Worm (Caenorhabditis elegans): ENCODE measurements around the gene itm-2.

- no peak for TF ChIP-seq lin-39 (tag; optimal IDR thresholded peaks at IDR 0.05)
- TF ChIP-seq unc-62 (GFP tag; optimal IDR thresholded peaks at IDR 0.05 in 1 of 2): no peak
- TF ChIP-seq unc-62 (tag; optimal IDR thresholded peaks at IDR 0.05): no peak
- no peak for TF ChIP-seq nhr-237 (tag; optimal IDR thresholded peaks at IDR 0.05)
- TF ChIP-seq snpc-4 (tag; optimal IDR thresholded peaks at IDR 0.05): no peak
- TF ChIP-seq F49E8.2 (tag; optimal IDR thresholded peaks at IDR 0.05; ENCODE audit: borderline replicate concordance): no peak
- no peak for TF ChIP-seq set-16 (GFP tag; IDR thresholded peaks at IDR 0.05)
- no peak for TF ChIP-seq pha-4 (GFP tag; IDR thresholded peaks at IDR 0.05)
- no peak for TF ChIP-seq pha-4 (tag; optimal IDR thresholded peaks at IDR 0.05)
- no peak for TF ChIP-seq jun-1 (tag; optimal IDR thresholded peaks at IDR 0.05)
- no peak for TF ChIP-seq hmg-1.1 (GFP tag; IDR thresholded peaks at IDR 0.05)
- TF ChIP-seq Y105C5A.15 (GFP tag; IDR thresholded peaks at IDR 0.05): no peak
- peak; percentile 92 for TF ChIP-seq dve-1 (tag; optimal IDR thresholded peaks at IDR 0.05; ENCODE audit: insufficient read depth)
These were observed 22.9 kb downstream of the itm-2 start, which contains the start of gene dpyd-1 for ce11 chrX:5467820-5468270.

Data from whole organism, L4 larva.